Fruit fly (Drosophila melanogaster) whole organism, embryonic: ENCODE data around the gene TTLL15.

Experiments used
- Antp ChIP-seq: fragments of 200-800 bp; sonication (Bioruptor generic); optimal IDR thresholded peaks from 3 replicates; lab custom pipeline; 2016; ENCODE audit warnings: missing biosample characterization, missing genetic modification characterization
- Atf3 ChIP-seq: fragments of 200-800 bp; sonication (Bioruptor generic); optimal IDR thresholded peaks from 3 replicates; lab custom pipeline; 2016; ENCODE audit warnings: missing biosample characterization, missing genetic modification characterization
- CG1024 ChIP-seq: fragments of 200-800 bp; sonication (Bioruptor generic); IDR thresholded peaks from 2 replicates; pipeline ENCODE4 v1.3.6; 2022; ENCODE audit warnings: missing biosample characterization, missing genetic modification characterization
- CG12104 ChIP-seq: fragments of 200-800 bp; sonication (Bioruptor generic); optimal IDR thresholded peaks from 3 replicates; lab custom pipeline; 2016; ENCODE audit warnings: missing biosample characterization, missing genetic modification characterization
- CG1233 ChIP-seq: fragments of 200-800 bp; sonication (Bioruptor generic); optimal IDR thresholded peaks from 4 replicates; lab custom pipeline; 2018; ENCODE audit warnings: missing biosample characterization, mild to moderate bottlenecking, missing genetic modification characterization
- CG13624 ChIP-seq: fragments of 200-800 bp; sonication (Bioruptor generic); optimal IDR thresholded peaks from 2 replicates; lab custom pipeline; 2016; ENCODE audit warnings: missing biosample characterization, missing genetic modification characterization
- CG13894 ChIP-seq: fragments of 200-800 bp; sonication (Bioruptor generic); optimal IDR thresholded peaks from 3 replicates; lab custom pipeline; 2018; ENCODE audit warnings: missing biosample characterization, mild to moderate bottlenecking, missing genetic modification characterization, moderate library complexity
- CG14710 ChIP-seq: fragments of 200-800 bp; sonication (Bioruptor generic); optimal IDR thresholded peaks from 3 replicates; lab custom pipeline; 2019; ENCODE audit warnings: missing biosample characterization, mild to moderate bottlenecking, missing genetic modification characterization, moderate library complexity
- CG18011 ChIP-seq: fragments of 200-800 bp; sonication (Bioruptor generic); optimal IDR thresholded peaks from 2 replicates; lab custom pipeline; 2017; ENCODE audit warnings: missing biosample characterization, missing genetic modification characterization, mild to moderate bottlenecking, moderate library complexity, missing genotype
- CG3065 ChIP-seq: fragments of 200-800 bp; sonication (Bioruptor generic); optimal IDR thresholded peaks from 2 replicates; lab custom pipeline; 2016; ENCODE audit warnings: missing biosample characterization, missing genetic modification characterization
- CG4730 ChIP-seq: fragments of 200-800 bp; sonication (Bioruptor generic); IDR thresholded peaks from 2 replicates; pipeline ENCODE4 v1.3.6; 2022; ENCODE audit warnings: missing biosample characterization, missing genetic modification characterization
- CG4854 ChIP-seq: fragments of 200-800 bp; sonication (Bioruptor generic); optimal IDR thresholded peaks from 2 replicates; lab custom pipeline; 2016; ENCODE audit warnings: missing biosample characterization, missing genetic modification characterization, inconsistent platforms
- CG6254 ChIP-seq: fragments of 200-800 bp; sonication (Bioruptor generic); optimal IDR thresholded peaks from 3 replicates; lab custom pipeline; 2017; ENCODE audit warnings: mild to moderate bottlenecking, missing biosample characterization, missing genetic modification reagents, missing genetic modification characterization
- CG6654 ChIP-seq: fragments of 200-800 bp; sonication (Bioruptor generic); optimal IDR thresholded peaks from 2 replicates; lab custom pipeline; 2017; ENCODE audit warnings: missing biosample characterization, mild to moderate bottlenecking, missing genetic modification characterization
- CG9215 ChIP-seq: fragments of 200-800 bp; sonication (Bioruptor generic); IDR thresholded peaks from 2 replicates; pipeline ENCODE4 v1.3.6; 2022; ENCODE audit warnings: missing biosample characterization, missing genetic modification characterization
- CTCF ChIP-seq: fragments of 200-800 bp; sonication (Bioruptor generic); optimal IDR thresholded peaks from 2 replicates; lab custom pipeline; 2017; ENCODE audit warnings: missing biosample characterization, mild to moderate bottlenecking, missing genetic modification characterization, moderate library complexity
- Dbx ChIP-seq: fragments of 200-800 bp; sonication (Bioruptor generic); IDR thresholded peaks from 3 replicates; pipeline ENCODE4 v1.3.6; 2022; ENCODE audit warnings: missing biosample characterization, missing genetic modification characterization
- Dp ChIP-seq: fragments of 200-800 bp; sonication (Bioruptor generic); optimal IDR thresholded peaks from 2 replicates; lab custom pipeline; 2018; ENCODE audit warnings: missing biosample characterization, mild to moderate bottlenecking, missing genetic modification characterization, moderate library complexity
- Hmx ChIP-seq: fragments of 200-800 bp; sonication (Bioruptor generic); optimal IDR thresholded peaks from 2 replicates; lab custom pipeline; 2016; ENCODE audit warnings: missing biosample characterization, missing genetic modification characterization
- Lhr ChIP-seq: fragments of 200-800 bp; sonication (Bioruptor generic); optimal IDR thresholded peaks from 3 replicates; lab custom pipeline; 2017; ENCODE audit warnings: mild to moderate bottlenecking, missing biosample characterization, missing genetic modification reagents, missing genetic modification characterization
- MTF-1 ChIP-seq: fragments of 200-800 bp; sonication (Bioruptor generic); optimal IDR thresholded peaks from 2 replicates; lab custom pipeline; 2018; ENCODE audit warnings: missing biosample characterization, mild to moderate bottlenecking, missing genetic modification characterization, borderline replicate concordance
- Med ChIP-seq: fragments of 200-800 bp; sonication (Bioruptor generic); peaks from one replicate; lab custom pipeline; 2016; ENCODE audit warnings: missing biosample characterization, missing genetic modification characterization, mild to moderate bottlenecking, inconsistent platforms, moderate library complexity
- Mrtf ChIP-seq: fragments of 200-800 bp; sonication (Bioruptor generic); IDR thresholded peaks from 3 replicates; pipeline ENCODE4 v1.3.6; 2022; ENCODE audit warnings: missing biosample characterization, missing genetic modification characterization
- NFAT ChIP-seq: fragments of 200-800 bp; sonication (Bioruptor generic); IDR thresholded peaks from 2 replicates; pipeline ENCODE4 v1.3.6; 2022; ENCODE audit warnings: missing biosample characterization, missing genetic modification characterization
- Nf-YA ChIP-seq: fragments of 200-800 bp; sonication (Bioruptor generic); IDR thresholded peaks from 2 replicates; pipeline ENCODE4 v1.3.6; 2022; ENCODE audit warnings: missing biosample characterization, missing genetic modification characterization
- Nf-YB ChIP-seq: fragments of 200-800 bp; sonication (Bioruptor generic); optimal IDR thresholded peaks from 3 replicates; lab custom pipeline; 2019; ENCODE audit warnings: missing biosample characterization, mild to moderate bottlenecking, missing genetic modification characterization, moderate library complexity
- NfI ChIP-seq: fragments of 200-800 bp; sonication (Bioruptor generic); optimal IDR thresholded peaks from 3 replicates; lab custom pipeline; 2018; ENCODE audit warnings: missing biosample characterization, mild to moderate bottlenecking, missing genetic modification characterization, moderate library complexity
- Rfx ChIP-seq: fragments of 200-800 bp; sonication (Bioruptor generic); IDR thresholded peaks from 2 replicates; pipeline ENCODE4 v1.3.6; 2022; ENCODE audit warnings: missing biosample characterization, missing genetic modification characterization
- Sin3A ChIP-seq: fragments of >200 bp; optimal IDR thresholded peaks from 2 replicates; lab custom pipeline; 2018
- cato ChIP-seq: fragments of 200-800 bp; sonication (Bioruptor generic); optimal IDR thresholded peaks from 2 replicates; lab custom pipeline; 2016; ENCODE audit warnings: missing biosample characterization, missing genetic modification characterization, borderline replicate concordance
- chm ChIP-seq: fragments of 200-800 bp; sonication (Bioruptor generic); IDR thresholded peaks from 2 replicates; pipeline ENCODE4 v1.3.6; 2022; ENCODE audit warnings: missing biosample characterization, missing genetic modification characterization
- corto ChIP-seq: fragments of 200-800 bp; sonication (Bioruptor generic); optimal IDR thresholded peaks from 2 replicates; lab custom pipeline; 2016; ENCODE audit warnings: missing biosample characterization, mild to moderate bottlenecking, missing genetic modification characterization, moderate library complexity
- ems ChIP-seq: fragments of 200-800 bp; sonication (Bioruptor generic); optimal IDR thresholded peaks from 3 replicates; lab custom pipeline; 2016; ENCODE audit warnings: missing biosample characterization, missing genetic modification characterization
- fd96Cb ChIP-seq: fragments of 200-800 bp; sonication (Bioruptor generic); optimal IDR thresholded peaks from 2 replicates; lab custom pipeline; 2018; ENCODE audit warnings: missing biosample characterization, mild to moderate bottlenecking, missing genetic modification characterization, moderate library complexity
- grau ChIP-seq: fragments of 200-800 bp; optimal IDR thresholded peaks from 3 replicates; lab custom pipeline; 2019; ENCODE audit warnings: missing biosample characterization, mild to moderate bottlenecking, missing genetic modification characterization, moderate library complexity
- ham ChIP-seq: fragments of 200-800 bp; sonication (Bioruptor generic); IDR thresholded peaks from 2 replicates; pipeline ENCODE4 v1.3.6; 2022; ENCODE audit warnings: missing biosample characterization, missing genetic modification characterization
- hbn ChIP-seq: fragments of 200-800 bp; sonication (Bioruptor generic); IDR thresholded peaks from 2 replicates; pipeline ENCODE4 v1.3.6; 2022; ENCODE audit warnings: missing biosample characterization, missing genetic modification characterization; ENCODE audit not compliant: partially characterized antibody
- hkb ChIP-seq, 2 experiments: fragments of 200-800 bp in 1 of 2; fragments of >200 bp in 1 of 2; sonication (Bioruptor generic) in 1 of 2; IDR thresholded peaks in 1 of 2; optimal IDR thresholded peaks in 1 of 2; 2 replicates each; pipeline versions ENCODE4 v1.3.6 to Lab custom; 2017 to 2022; ENCODE audit warnings: missing biosample characterization in 1 of 2, missing genetic modification characterization in 1 of 2
- insv ChIP-seq, 2 experiments: fragments of 200-800 bp; sonication (Bioruptor generic); optimal IDR thresholded peaks; 3 replicates each; lab custom pipeline; 2016 to 2018; ENCODE audit warnings: missing biosample characterization in 2 of 2, missing genetic modification characterization in 2 of 2
- jing ChIP-seq: fragments of 200-800 bp; sonication (Bioruptor generic); optimal IDR thresholded peaks from 2 replicates; lab custom pipeline; 2018; ENCODE audit warnings: missing biosample characterization, mild to moderate bottlenecking, missing genetic modification characterization
- lbe ChIP-seq: fragments of 200-800 bp; sonication (Bioruptor generic); optimal IDR thresholded peaks from 2 replicates; lab custom pipeline; 2016; ENCODE audit warnings: missing biosample characterization, mild to moderate bottlenecking, missing genetic modification characterization
- nerfin-1 ChIP-seq: fragments of 200-800 bp; sonication (Bioruptor generic); optimal IDR thresholded peaks from 3 replicates; lab custom pipeline; 2019; ENCODE audit warnings: missing biosample characterization, mild to moderate bottlenecking, missing genetic modification characterization, moderate library complexity
- nom ChIP-seq: fragments of 200-800 bp; sonication (Bioruptor generic); optimal IDR thresholded peaks from 2 replicates; lab custom pipeline; 2017; ENCODE audit warnings: missing biosample characterization, missing genetic modification characterization, mild to moderate bottlenecking, moderate library complexity, missing genetic modification reagents
- p53 ChIP-seq: fragments of 200-800 bp; sonication (Bioruptor generic); optimal IDR thresholded peaks from 2 replicates; lab custom pipeline; 2016; ENCODE audit warnings: missing biosample characterization, missing genetic modification characterization
- shn ChIP-seq: fragments of 200-800 bp; sonication (Bioruptor generic); optimal IDR thresholded peaks from 3 replicates; lab custom pipeline; 2016; ENCODE audit warnings: missing biosample characterization, missing genetic modification characterization
- sim ChIP-seq: fragments of 200-800 bp; sonication (Bioruptor generic); IDR thresholded peaks from 2 replicates; pipeline ENCODE4 v1.3.6; 2022; ENCODE audit warnings: missing biosample characterization, missing genetic modification characterization
- sima ChIP-seq: fragments of 200-800 bp; sonication (Bioruptor generic); optimal IDR thresholded peaks from 2 replicates; lab custom pipeline; 2016; ENCODE audit warnings: missing biosample characterization, missing genetic modification characterization
- ssp ChIP-seq: fragments of 200-800 bp; sonication (Bioruptor generic); IDR thresholded peaks from 2 replicates; pipeline ENCODE4 v1.3.6; 2022; ENCODE audit warnings: missing biosample characterization, missing genetic modification characterization
- tup ChIP-seq: fragments of 200-800 bp; sonication (Bioruptor generic); optimal IDR thresholded peaks from 2 replicates; lab custom pipeline; 2016; ENCODE audit warnings: missing biosample characterization, mild to moderate bottlenecking, missing genetic modification characterization, moderate library complexity
- yki ChIP-seq: fragments of >200 bp; optimal IDR thresholded peaks from 3 replicates; lab custom pipeline; 2018
- z ChIP-seq: fragments of 200-800 bp; sonication (Bioruptor generic); IDR thresholded peaks from 3 replicates; pipeline ENCODE4 v1.3.6; 2022; ENCODE audit warnings: missing biosample characterization, missing genetic modification characterization

Gene TTLL15

DNA sequence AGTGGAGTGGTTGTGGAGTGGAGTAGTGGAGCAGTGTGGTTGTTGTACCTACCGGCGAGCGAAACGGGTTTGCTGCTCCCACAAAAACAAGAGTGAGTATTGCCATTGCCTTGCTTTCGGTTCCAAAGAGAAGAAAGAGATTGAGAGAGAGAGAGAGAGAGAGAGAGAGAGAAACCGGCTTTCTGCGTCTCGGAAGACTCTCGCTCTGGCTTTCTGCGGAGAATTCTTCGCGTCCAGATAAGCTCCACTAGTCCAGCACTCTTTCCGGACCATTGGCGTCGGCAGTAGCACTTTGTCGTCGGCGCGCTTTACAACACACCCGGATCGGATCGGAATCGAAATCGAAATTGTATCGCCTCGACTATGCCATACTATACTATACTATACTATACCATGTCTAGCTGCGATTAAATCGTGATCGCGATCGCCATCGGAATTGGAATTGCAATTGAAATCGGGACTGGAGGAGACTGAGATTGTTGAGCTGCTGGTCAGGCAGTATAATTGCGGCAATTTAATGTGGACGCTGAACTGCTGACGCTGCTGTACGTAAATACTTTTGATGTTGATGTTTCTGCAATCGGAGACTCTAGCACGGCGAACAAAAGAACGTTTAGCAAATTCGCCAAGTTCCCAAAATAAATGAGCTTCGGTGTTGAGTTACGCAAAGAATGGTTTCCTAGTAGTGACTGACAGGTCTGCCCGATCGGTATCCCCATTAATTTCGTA is 11.9 kb downstream of the TTLL15 start, which contains the start of gene Cad86C (continued):
- TF ChIP-seq tup (GFP tag; lab: Kevin White, UChicago), result no peak
- no peak for TF ChIP-seq fd96Cb (tag; lab: Kevin White, UChicago)
- peak; percentile 72 for TF ChIP-seq lbe (GFP tag; lab: Kevin White, UChicago)
- peak; percentile 43 for TF ChIP-seq Med (GFP tag; lab: Kevin White, UChicago)
- no peak for TF ChIP-seq CG1024 (GFP tag; lab: Robert Waterston, UW)
- no peak for TF ChIP-seq grau
- TF ChIP-seq ham (GFP tag; lab: Robert Waterston, UW), result no peak
- no peak for TF ChIP-seq MTF-1 (GFP tag; lab: Kevin White, UChicago)
- no peak for TF ChIP-seq shn (GFP tag; lab: Kevin White, UChicago)
- no peak for TF ChIP-seq NfI (GFP tag; lab: Kevin White, UChicago)
- TF ChIP-seq Hmx, result no peak
- no peak for TF ChIP-seq cato
- TF ChIP-seq CG14710 (tag; lab: Kevin White, UChicago), result no peak
- TF ChIP-seq Lhr (GFP tag; lab: Kevin White, UChicago), result no peak
- no peak for TF ChIP-seq Sin3A
- no peak for TF ChIP-seq corto (GFP tag; lab: Kevin White, UChicago)
- TF ChIP-seq CG13624 (GFP tag; lab: Kevin White, UChicago), result peak; percentile 10
- no peak for TF ChIP-seq Nf-YA (GFP tag; lab: Robert Waterston, UW)
- TF ChIP-seq Mrtf, result no peak
- TF ChIP-seq nom (GFP tag; lab: Kevin White, UChicago), result peak; percentile 85
- no peak for TF ChIP-seq CG12104 (GFP tag; lab: Kevin White, UChicago)
- no peak for TF ChIP-seq CG6654 (GFP tag; lab: Kevin White, UChicago)
- no peak for TF ChIP-seq CG6254
- TF ChIP-seq Nf-YB, result no peak
- TF ChIP-seq p53 (GFP tag; lab: Kevin White, UChicago), result no peak
- no peak for TF ChIP-seq CG13894 (tag; lab: Kevin White, UChicago)
- TF ChIP-seq CG9215, result no peak
- TF ChIP-seq sima (GFP tag; lab: Kevin White, UChicago), result no peak
- no peak for TF ChIP-seq Atf3 (GFP tag; lab: Kevin White, UChicago)
- no peak for TF ChIP-seq ssp (GFP tag; lab: Robert Waterston, UW)
- TF ChIP-seq CTCF, result no peak
- no peak for TF ChIP-seq ems (GFP tag; lab: Kevin White, UChicago)
- TF ChIP-seq CG4854 (GFP tag; lab: Kevin White, UChicago), result no peak
- TF ChIP-seq nerfin-1 (tag; lab: Kevin White, UChicago), result no peak
- peak; percentile 86 for TF ChIP-seq z (GFP tag; lab: Robert Waterston, UW)
- TF ChIP-seq CG1233, result no peak
- no peak for TF ChIP-seq CG18011 (GFP tag; lab: Kevin White, UChicago)
- TF ChIP-seq Antp (GFP tag; lab: Kevin White, UChicago), result no peak
- TF ChIP-seq Dp (GFP tag; lab: Kevin White, UChicago), result no peak
- peak; percentile 97 for TF ChIP-seq yki (lab: Kevin White, UChicago)
- TF ChIP-seq Dbx (GFP tag; lab: Robert Waterston, UW), result 0 out of 3 replicates have a peak, but pooled peaks have one; percentile 21
- TF ChIP-seq insv (GFP tag; optimal IDR thresholded peaks at IDR 0.05; lab: Kevin White, UChicago), result no peak
- peak; percentile 11; the same call in 1 of the 2 replicates for TF ChIP-seq sim (GFP tag; lab: Robert Waterston, UW)
- no peak for TF ChIP-seq CG3065 (GFP tag; lab: Kevin White, UChicago)
- TF ChIP-seq CG4730 (GFP tag; lab: Robert Waterston, UW), result no peak
- no peak for TF ChIP-seq hkb (optimal IDR thresholded peaks at IDR 0.05; lab: Kevin White, UChicago)
- TF ChIP-seq hkb (GFP tag; IDR thresholded peaks at IDR 0.05; lab: Robert Waterston, UW), result no peak; the same call in 1 of the 2 replicates
- TF ChIP-seq hbn (GFP tag; lab: Robert Waterston, UW), result peak; percentile 52
- peak; percentile 50; the same call in 1 of the 2 replicates for TF ChIP-seq Rfx
- no peak for TF ChIP-seq NFAT
- no peak for TF ChIP-seq jing (GFP tag; lab: Kevin White, UChicago)
- TF ChIP-seq chm (GFP tag; lab: Robert Waterston, UW), result no peak
